Worm (Caenorhabditis elegans) whole organism, early embryonic: ENCODE measurements around the gene F59A6.2.

Source experiments
- ama-1 ChIP-seq: fragments of 150-350 bp; optimal IDR thresholded peaks from 2 replicates; lab custom pipeline; 2014
- ceh-36 ChIP-seq: sonication (generic microtip); optimal IDR thresholded peaks from 2 replicates; lab custom pipeline; 2016; ENCODE audit warnings: missing genetic modification characterization, inconsistent platforms, missing compliant biosample characterization
- hnd-1 ChIP-seq: sonication (generic microtip); optimal IDR thresholded peaks from 2 replicates; lab custom pipeline; 2016; ENCODE audit warnings: missing genetic modification characterization, missing compliant biosample characterization

ce11 chrII:5036128-5036527, 21.6 kb downstream of the F59A6.2 start, which contains the start of gene lrr-1:
- TF ChIP-seq hnd-1 (tag; lab: Kevin White, UChicago): no peak
- TF ChIP-seq ama-1 (lab: Kevin White, UChicago): no peak
- no peak for TF ChIP-seq ceh-36 (tag; lab: Kevin White, UChicago)
